Fruit fly (Drosophila melanogaster): ENCODE measurements around the gene per.

The per gene

dm6 chrX:2713776-2714175 lies 28.4 kb downstream of the per start, which contains the start of the genes CG2685 and CG2694 (continued):
- no peak for TF ChIP-seq br (optimal IDR thresholded peaks at IDR 0.05)
- no peak for TF ChIP-seq ewg (GFP tag; optimal IDR thresholded peaks at IDR 0.05)
- peak; percentile 49; the same call in 1 of the 2 replicates for TF ChIP-seq CG3847 (GFP tag; IDR thresholded peaks at IDR 0.05)
- no peak for TF ChIP-seq CG10209 (GFP tag; optimal IDR thresholded peaks at IDR 0.05)
- TF ChIP-seq CG5953 (GFP tag; IDR thresholded peaks at IDR 0.05), result no peak
- TF ChIP-seq ind (GFP tag; optimal IDR thresholded peaks at IDR 0.05), result no peak
- peak; percentile 7 for TF ChIP-seq CG30403 (GFP tag; optimal IDR thresholded peaks at IDR 0.05)
- TF ChIP-seq CG6765 (GFP tag; optimal IDR thresholded peaks at IDR 0.05), result no peak
- no peak for TF ChIP-seq org-1 (GFP tag; optimal IDR thresholded peaks at IDR 0.05)
- TF ChIP-seq bigmax (GFP tag; optimal IDR thresholded peaks at IDR 0.05), result no peak
- no peak for TF ChIP-seq Nf-YB (GFP tag; optimal IDR thresholded peaks at IDR 0.05)
- no peak for TF ChIP-seq CG1792 (GFP tag; optimal IDR thresholded peaks at IDR 0.05)
- no peak for TF ChIP-seq pb (GFP tag; optimal IDR thresholded peaks at IDR 0.05)
- TF ChIP-seq en (GFP tag; optimal IDR thresholded peaks at IDR 0.05), result no peak
- peak; percentile 79 for TF ChIP-seq HLH4C (GFP tag; IDR thresholded peaks at IDR 0.05; ENCODE audit: partially characterized antibody)
- TF ChIP-seq CG17385 (GFP tag; optimal IDR thresholded peaks at IDR 0.05), result no peak
- no peak for TF ChIP-seq CG7372 (GFP tag; IDR thresholded peaks at IDR 0.05)
- no peak for TF ChIP-seq CG3838 (GFP tag; optimal IDR thresholded peaks at IDR 0.05)
- TF ChIP-seq CG18476 (GFP tag; optimal IDR thresholded peaks at IDR 0.05), result no peak
- TF ChIP-seq E2f1 (GFP tag; IDR thresholded peaks at IDR 0.05), result no peak
- no peak for TF ChIP-seq fd3F (GFP tag; optimal IDR thresholded peaks at IDR 0.05)
- TF ChIP-seq Gsc (GFP tag; IDR thresholded peaks at IDR 0.05), result no peak
- no peak for TF ChIP-seq ash1 (GFP tag; optimal IDR thresholded peaks at IDR 0.05)
- no peak for TF ChIP-seq Elba2 (GFP tag; optimal IDR thresholded peaks at IDR 0.05)
- TF ChIP-seq mirr (GFP tag; optimal IDR thresholded peaks at IDR 0.05), result no peak
- no peak for TF ChIP-seq Sin3A (optimal IDR thresholded peaks at IDR 0.05)
- no peak for TF ChIP-seq NC2α (GFP tag; optimal IDR thresholded peaks at IDR 0.05)
- no peak for TF ChIP-seq ase (GFP tag; IDR thresholded peaks at IDR 0.05)
- no peak for TF ChIP-seq gem (tag; optimal IDR thresholded peaks at IDR 0.05)
- no peak for TF ChIP-seq cas (GFP tag; IDR thresholded peaks at IDR 0.05)
- peak; percentile 28 for TF ChIP-seq CG17829 (tag; optimal IDR thresholded peaks at IDR 0.05)
- no peak for TF ChIP-seq CG8944 (GFP tag; optimal IDR thresholded peaks at IDR 0.05)
- TF ChIP-seq cwo (GFP tag; optimal IDR thresholded peaks at IDR 0.05), result no peak
- TF ChIP-seq peb (GFP tag; IDR thresholded peaks at IDR 0.05), result no peak
- TF ChIP-seq Sox102F (GFP tag; optimal IDR thresholded peaks at IDR 0.05), result no peak
- TF ChIP-seq CrebB (tag; optimal IDR thresholded peaks at IDR 0.05), result no peak
- peak; percentile 83 for TF ChIP-seq MBD-R2 (GFP tag; IDR thresholded peaks at IDR 0.05)
- no peak for TF ChIP-seq CG3163 (GFP tag; optimal IDR thresholded peaks at IDR 0.05)
- TF ChIP-seq tin (GFP tag; optimal IDR thresholded peaks at IDR 0.05), result no peak
- TF ChIP-seq CG18764 (GFP tag; optimal IDR thresholded peaks at IDR 0.05), result no peak
- TF ChIP-seq CG8290 (GFP tag; optimal IDR thresholded peaks at IDR 0.05), result no peak
- TF ChIP-seq CG8290 (tag; optimal IDR thresholded peaks at IDR 0.05), result no peak
- TF ChIP-seq tna (GFP tag; IDR thresholded peaks at IDR 0.05; ENCODE audit: partially characterized antibody), result peak; percentile 60
- TF ChIP-seq CG9817 (tag; optimal IDR thresholded peaks at IDR 0.05), result no peak
- TF ChIP-seq CG7786 (GFP tag; optimal IDR thresholded peaks at IDR 0.05), result no peak
- peak; percentile 65 for TF ChIP-seq row (GFP tag; IDR thresholded peaks at IDR 0.05)
- TF ChIP-seq CG11696 (GFP tag; IDR thresholded peaks at IDR 0.05), result no peak
- TF ChIP-seq CG31365 (tag; optimal IDR thresholded peaks at IDR 0.05), result no peak
- no peak for TF ChIP-seq Atf3 (GFP tag; optimal IDR thresholded peaks at IDR 0.05)
- TF ChIP-seq Bdp1 (GFP tag; optimal IDR thresholded peaks at IDR 0.05), result no peak
- TF ChIP-seq kni (GFP tag; optimal IDR thresholded peaks at IDR 0.05), result no peak
- TF ChIP-seq grau (tag; optimal IDR thresholded peaks at IDR 0.05), result no peak
- TF ChIP-seq H15 (GFP tag; IDR thresholded peaks at IDR 0.05), result no peak
- no peak for TF ChIP-seq pho (GFP tag; optimal IDR thresholded peaks at IDR 0.05)

Data from whole organism, embryonic.